Worm (Caenorhabditis elegans) whole organism, late embryonic: ENCODE measurements around the gene C26E6.12.

Source experiments
- K02D7.2 ChIP-seq: sonication (generic microtip); optimal IDR thresholded peaks from 2 replicates; lab custom pipeline; 2017; ENCODE audit warnings: mild to moderate bottlenecking, missing genetic modification characterization, missing compliant biosample characterization
- ama-1 ChIP-seq: fragments of 150-350 bp; optimal IDR thresholded peaks from 2 replicates; lab custom pipeline; 2014
- nfya-1 ChIP-seq: sonication (generic microtip); optimal IDR thresholded peaks from 2 replicates; lab custom pipeline; 2017; ENCODE audit warnings: missing genetic modification characterization, mild to moderate bottlenecking, missing compliant biosample characterization, antibody characterized with exemption, moderate library complexity

- TF ChIP-seq ama-1 (lab: Kevin White, UChicago) (no peak), nfya-1 (peak; percentile 73), K02D7.2 (tag; lab: Kevin White, UChicago) (peak; percentile 37)
Observed at ce11 chrIII:4947352-4947751, 15.3 kb upstream of the C26E6.12 start.
